Worm (Caenorhabditis elegans) whole organism, early embryonic: ENCODE measurements around the gene R07E5.11.

Experiments used
- B0310.2 ChIP-seq: sonication (generic microtip); optimal IDR thresholded peaks from 2 replicates; lab custom pipeline; 2016; ENCODE audit warnings: mild to moderate bottlenecking, missing genetic modification characterization, missing compliant biosample characterization
- F13C5.2 ChIP-seq: sonication (generic microtip); optimal IDR thresholded peaks from 2 replicates; lab custom pipeline; 2017; ENCODE audit warnings: mild to moderate bottlenecking, missing genetic modification characterization, inconsistent platforms, missing compliant biosample characterization
- aly-1 ChIP-seq: sonication (generic microtip); optimal IDR thresholded peaks from 2 replicates; lab custom pipeline; 2016; ENCODE audit warnings: missing genetic modification characterization, missing compliant biosample characterization
- ama-1 ChIP-seq: fragments of 150-350 bp; optimal IDR thresholded peaks from 2 replicates; lab custom pipeline; 2014
- ceh-13 ChIP-seq: fragments of 200-800 bp; sonication (Bioruptor generic); optimal IDR thresholded peaks from 2 replicates; lab custom pipeline; 2018; ENCODE audit warnings: mild to moderate bottlenecking, missing genetic modification characterization, missing compliant biosample characterization
- ceh-36 ChIP-seq: sonication (generic microtip); optimal IDR thresholded peaks from 2 replicates; lab custom pipeline; 2016; ENCODE audit warnings: missing genetic modification characterization, inconsistent platforms, missing compliant biosample characterization
- ets-7 ChIP-seq: sonication (generic microtip); optimal IDR thresholded peaks from 2 replicates; lab custom pipeline; 2016; ENCODE audit warnings: missing genotype, missing genetic modification characterization, missing compliant biosample characterization
- flt-1 ChIP-seq: fragments of 200-800 bp; sonication (Bioruptor generic); IDR thresholded peaks from 2 replicates; pipeline ENCODE4 v1.3.6; 2022; ENCODE audit warnings: missing genetic modification characterization, missing compliant biosample characterization
- hmbx-1 ChIP-seq: sonication (generic microtip); optimal IDR thresholded peaks from 2 replicates; lab custom pipeline; 2016; ENCODE audit warnings: mild to moderate bottlenecking, missing genetic modification characterization, missing compliant biosample characterization
- hmg-4 ChIP-seq: fragments of 200-800 bp; sonication (Bioruptor generic); optimal IDR thresholded peaks from 2 replicates; lab custom pipeline; 2018; ENCODE audit warnings: mild to moderate bottlenecking, missing genetic modification characterization, missing compliant biosample characterization
- hnd-1 ChIP-seq: sonication (generic microtip); optimal IDR thresholded peaks from 2 replicates; lab custom pipeline; 2016; ENCODE audit warnings: missing genetic modification characterization, missing compliant biosample characterization
- pes-1 ChIP-seq: fragments of 200-800 bp; sonication (Bioruptor generic); IDR thresholded peaks from 2 replicates; pipeline ENCODE4 v1.3.6; 2022; ENCODE audit warnings: missing genetic modification reagents, missing genetic modification characterization, missing compliant biosample characterization
- scrt-1 ChIP-seq: fragments of 200-800 bp; sonication (Bioruptor generic); IDR thresholded peaks from 2 replicates; pipeline ENCODE4 v1.3.6; 2022; ENCODE audit warnings: missing genetic modification characterization, missing compliant biosample characterization
- sea-1 ChIP-seq: fragments of 200-800 bp; sonication (Bioruptor generic); conservative IDR thresholded peaks from 2 replicates; pipeline ENCODE4 v1.3.6; 2022; ENCODE audit warnings: missing genetic modification characterization, missing compliant biosample characterization
- tbx-11 ChIP-seq: fragments of 200-800 bp; sonication (Bioruptor generic); IDR thresholded peaks from 2 replicates; pipeline ENCODE4 v1.3.6; 2022; ENCODE audit warnings: missing genetic modification characterization, missing compliant biosample characterization
- tbx-37 ChIP-seq: fragments of 200-800 bp; sonication (Bioruptor generic); conservative IDR thresholded peaks from 2 replicates; pipeline ENCODE4 v1.3.6; 2022; ENCODE audit warnings: missing genetic modification reagents, missing genetic modification characterization, missing compliant biosample characterization
- tra-4 ChIP-seq: sonication (generic microtip); optimal IDR thresholded peaks from 2 replicates; lab custom pipeline; 2017; ENCODE audit warnings: missing genetic modification characterization, missing compliant biosample characterization

The R07E5.11 gene

ce11 chrIII:4364974-4365373 is 50.1 kb downstream of the R07E5.11 start, which contains the start of gene ckb-1:
Gene ckb-1 (plus strand): TSS chrIII:4365274.
- no peak for TF ChIP-seq scrt-1 (GFP tag; lab: Robert Waterston, UW)
- TF ChIP-seq hmg-4 (GFP tag; lab: Kevin White, UChicago): no peak
- TF ChIP-seq hmbx-1: no peak
- TF ChIP-seq ceh-13 (GFP tag; lab: Kevin White, UChicago): no peak
- no peak for TF ChIP-seq tbx-37 (GFP tag; lab: Robert Waterston, UW)
- no peak for TF ChIP-seq tbx-11 (GFP tag; lab: Robert Waterston, UW)
- no peak for TF ChIP-seq ets-7 (tag; lab: Kevin White, UChicago)
- TF ChIP-seq ama-1 (lab: Kevin White, UChicago): no peak
- TF ChIP-seq F13C5.2: no peak
- TF ChIP-seq hnd-1: no peak
- no peak for TF ChIP-seq pes-1
- no peak for TF ChIP-seq flt-1 (GFP tag; lab: Robert Waterston, UW)
- no peak for TF ChIP-seq aly-1 (tag; lab: Kevin White, UChicago)
- TF ChIP-seq B0310.2 (tag; lab: Kevin White, UChicago): no peak
- no peak for TF ChIP-seq ceh-36 (tag; lab: Kevin White, UChicago)
- TF ChIP-seq sea-1 (GFP tag; lab: Robert Waterston, UW): no peak
- TF ChIP-seq tra-4 (tag; lab: Kevin White, UChicago): no peak
